Worm (Caenorhabditis elegans): ENCODE measurements around the gene pipp-4P.

DNA sequence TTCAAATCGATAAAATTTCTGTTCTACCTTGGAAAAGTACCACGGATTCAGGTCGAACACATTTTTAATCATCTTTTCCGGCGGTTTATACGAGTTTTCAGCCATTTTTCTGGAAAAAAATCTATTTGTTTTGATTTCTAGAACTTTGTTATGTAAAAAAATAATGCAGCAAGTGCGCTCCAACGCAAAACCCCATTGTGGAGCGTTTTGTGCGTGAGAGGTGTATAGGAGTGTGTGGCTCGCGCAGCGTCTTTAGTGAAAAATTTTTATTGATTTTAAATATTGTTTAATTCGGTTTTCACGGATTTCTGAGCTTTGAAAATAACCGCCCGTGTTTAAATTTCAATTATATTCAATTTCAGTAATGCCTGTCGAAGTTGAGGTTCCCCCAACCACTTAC is 33.2 kb upstream of the pipp-4P start, which contains the start of gene Y71H2AM.20:
- TF ChIP-seq snpc-4 (tag; optimal IDR thresholded peaks at IDR 0.05) (peak; percentile 90), unc-62 (GFP tag; optimal IDR thresholded peaks at IDR 0.05) (no peak), alr-1 (tag; optimal IDR thresholded peaks at IDR 0.05; ENCODE audit: borderline replicate concordance) (no peak), zip-4 (GFP tag; optimal IDR thresholded peaks at IDR 0.05) (peak; percentile 59), isw-1 (GFP tag; IDR thresholded peaks at IDR 0.05) (peak; percentile 93), fos-1 (tag; optimal IDR thresholded peaks at IDR 0.05) (peak; percentile 94), aly-2 (tag; optimal IDR thresholded peaks at IDR 0.05) (peak; percentile 92), hlh-4 (tag; optimal IDR thresholded peaks at IDR 0.05) (no peak), nhr-77 (tag; optimal IDR thresholded peaks at IDR 0.05) (peak; percentile 93), ztf-11 (tag; optimal IDR thresholded peaks at IDR 0.05) (peak in 1 of 2 experiments; percentile 81)

Measured in whole organism, L1 larva.